Fruit fly (Drosophila melanogaster): Measurements from ENCODE around the gene CG15536.

DNA sequence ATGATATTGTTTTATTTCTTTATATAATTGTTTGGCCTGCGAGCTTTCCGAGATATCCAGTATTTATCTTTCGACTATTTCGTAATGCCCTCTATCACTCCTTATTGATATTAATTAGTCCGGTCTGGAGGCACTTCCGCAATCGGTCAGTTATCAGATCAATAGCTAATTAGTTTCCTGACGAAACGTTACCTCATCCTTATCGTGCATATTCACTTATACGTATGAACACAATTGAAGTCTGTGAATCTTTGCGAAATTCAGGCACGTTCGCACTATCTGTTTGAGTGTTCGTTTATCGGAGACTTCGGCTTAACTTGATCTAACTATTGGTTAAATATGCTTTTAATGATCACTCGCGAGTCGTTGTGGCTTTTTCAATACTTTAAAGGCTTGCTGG lies 28.3 kb upstream of the CG15536 start:
- no peak for TF ChIP-seq fd96Ca (GFP tag; IDR thresholded peaks at IDR 0.05)
- no peak for TF ChIP-seq EcR (GFP tag; optimal IDR thresholded peaks at IDR 0.05)
- TF ChIP-seq D1 (tag; optimal IDR thresholded peaks at IDR 0.05) = no peak
- no peak for TF ChIP-seq CG13204 (GFP tag; optimal IDR thresholded peaks at IDR 0.05)
- TF ChIP-seq CG10348 (GFP tag; IDR thresholded peaks at IDR 0.05) = no peak
- TF ChIP-seq CG32121 (GFP tag; IDR thresholded peaks at IDR 0.05) = no peak
